Worm (Caenorhabditis elegans) whole organism, L2 larva: ENCODE data around the gene ptc-1.

Source experiments
- elt-1 ChIP-seq: fragments of 150-350 bp; optimal IDR thresholded peaks from 2 replicates; lab custom pipeline; 2014; ENCODE audit warnings: missing biosample characterization, missing genetic modification characterization
- lin-13 ChIP-seq: fragments of 150-350 bp; optimal IDR thresholded peaks from 2 replicates; lab custom pipeline; 2014; ENCODE audit warnings: missing biosample characterization, missing genetic modification reagents, missing genetic modification characterization
- lin-39 ChIP-seq: fragments of 150-350 bp; optimal IDR thresholded peaks from 2 replicates; lab custom pipeline; 2014; ENCODE audit warnings: missing biosample characterization, missing genetic modification reagents, missing genetic modification characterization
- lsy-2 ChIP-seq, 2 experiments: fragments of 150-350 bp in 1 of 2; sonication (generic microtip) in 1 of 2; optimal IDR thresholded peaks; 2 replicates each; lab custom pipeline; 2014 to 2017; ENCODE audit warnings: missing biosample characterization in 2 of 2, missing genetic modification characterization in 2 of 2
- nhr-12 ChIP-seq: fragments of 150-350 bp; optimal IDR thresholded peaks from 2 replicates; lab custom pipeline; 2014; ENCODE audit warnings: missing biosample characterization, missing genetic modification characterization
- unc-55 ChIP-seq: fragments of 150-350 bp; sonication (generic microtip); optimal IDR thresholded peaks from 3 replicates; lab custom pipeline; 2014; ENCODE audit warnings: missing biosample characterization, missing genetic modification reagents, missing genetic modification characterization

- TF ChIP-seq lin-39 (no peak), nhr-12 (no peak), elt-1 (tag; lab: Kevin White, UChicago) (no peak), unc-55 (no peak), lsy-2 (tag; optimal IDR thresholded peaks at IDR 0.05; lab: Kevin White, UChicago) (no peak), lin-13 (GFP tag; lab: Kevin White, UChicago) (no peak)
Observed at ce11 chrII:7946830-7947425, 53.9 kb downstream of the ptc-1 start, which contains the start of gene ZK669.5.
